Fruit fly (Drosophila melanogaster) whole organism, adult: Measurements from ENCODE around the gene dock.

Source experiments
- CG12768 ChIP-seq: fragments of 200-800 bp; sonication (Bioruptor generic); optimal IDR thresholded peaks from 2 replicates; lab custom pipeline; 2017; ENCODE audit warnings: missing biosample characterization, missing genetic modification characterization, mild to moderate bottlenecking, moderate library complexity, missing genetic modification reagents
- CG1620 ChIP-seq: fragments of 200-800 bp; sonication (Bioruptor generic); optimal IDR thresholded peaks from 2 replicates; lab custom pipeline; 2016; ENCODE audit warnings: missing biosample characterization, missing genetic modification characterization
- CG33017 ChIP-seq: fragments of 200-800 bp; sonication (Bioruptor generic); optimal IDR thresholded peaks from 2 replicates; lab custom pipeline; 2018; ENCODE audit warnings: missing biosample characterization, mild to moderate bottlenecking, missing genetic modification characterization, moderate library complexity
- CG5204 ChIP-seq: fragments of 200-800 bp; sonication (Bioruptor generic); optimal IDR thresholded peaks from 2 replicates; lab custom pipeline; 2016; ENCODE audit warnings: missing biosample characterization, missing genetic modification characterization
- CG7045 ChIP-seq: fragments of 200-800 bp; sonication (Bioruptor generic); optimal IDR thresholded peaks from 2 replicates; lab custom pipeline; 2017; ENCODE audit warnings: missing biosample characterization, mild to moderate bottlenecking, missing genetic modification characterization
- CG7101 ChIP-seq: fragments of 200-800 bp; sonication (Bioruptor generic); optimal IDR thresholded peaks from 2 replicates; lab custom pipeline; 2018; ENCODE audit warnings: missing biosample characterization, mild to moderate bottlenecking, missing genetic modification characterization, moderate library complexity
- Clk ChIP-seq: fragments of 200-800 bp; sonication (Bioruptor generic); optimal IDR thresholded peaks from 2 replicates; lab custom pipeline; 2017; ENCODE audit warnings: missing biosample characterization, missing genetic modification characterization
- Mnt ChIP-seq: fragments of 200-800 bp; sonication (Bioruptor generic); optimal IDR thresholded peaks from 2 replicates; lab custom pipeline; 2016; ENCODE audit warnings: missing biosample characterization, mild to moderate bottlenecking, missing genetic modification characterization
- ovo ChIP-seq: fragments of 200-800 bp; sonication (Bioruptor generic); optimal IDR thresholded peaks from 2 replicates; lab custom pipeline; 2016; ENCODE audit warnings: missing biosample characterization, missing genetic modification characterization
- toe ChIP-seq: fragments of 200-800 bp; sonication (Bioruptor generic); optimal IDR thresholded peaks from 2 replicates; lab custom pipeline; 2016; ENCODE audit warnings: missing biosample characterization, missing genetic modification characterization

dm6 chr2L:859897-860296, 34.1 kb downstream of the dock start, which contains the start of gene CG13950:
- TF ChIP-seq CG33017, result no peak
- no peak for TF ChIP-seq Clk (GFP tag; lab: Kevin White, UChicago)
- no peak for TF ChIP-seq CG7101 (tag; lab: Kevin White, UChicago)
- no peak for TF ChIP-seq toe (GFP tag; lab: Kevin White, UChicago)
- no peak for TF ChIP-seq CG1620
- no peak for TF ChIP-seq CG7045 (GFP tag; lab: Kevin White, UChicago)
- TF ChIP-seq Mnt, result no peak
- no peak for TF ChIP-seq CG12768 (GFP tag; lab: Kevin White, UChicago)
- TF ChIP-seq CG5204 (GFP tag; lab: Kevin White, UChicago), result no peak
- no peak for TF ChIP-seq ovo (GFP tag; lab: Kevin White, UChicago)
